Worm (Caenorhabditis elegans) whole organism, midembryonic: Measurements from ENCODE around the gene F01F1.11.

Experiments used
- T22C8.4 ChIP-seq: fragments of 200-800 bp; sonication (Bioruptor generic); IDR thresholded peaks from 2 replicates; pipeline ENCODE4 v1.3.6; 2022; ENCODE audit warnings: missing genetic modification characterization, missing compliant biosample characterization
- cog-1 ChIP-seq: sonication (generic microtip); optimal IDR thresholded peaks from 2 replicates; lab custom pipeline; 2016; ENCODE audit warnings: missing genetic modification characterization, missing compliant biosample characterization
- flt-1 ChIP-seq: fragments of 200-800 bp; sonication (Bioruptor generic); IDR thresholded peaks from 2 replicates; pipeline ENCODE4 v1.3.6; 2022; ENCODE audit warnings: missing genetic modification characterization, missing compliant biosample characterization
- klf-2 ChIP-seq: fragments of 200-800 bp; sonication (Bioruptor generic); conservative IDR thresholded peaks from 2 replicates; pipeline ENCODE4 v1.3.6; 2022; ENCODE audit warnings: missing genetic modification reagents, missing genetic modification characterization, missing compliant biosample characterization
- med-1 ChIP-seq: sonication (generic microtip); optimal IDR thresholded peaks from 2 replicates; lab custom pipeline; 2017; ENCODE audit warnings: missing genetic modification characterization, mild to moderate bottlenecking, missing compliant biosample characterization, antibody characterized with exemption, missing genetic modification reagents; ENCODE audit not compliant: insufficient read depth
- tab-1 ChIP-seq: fragments of 200-800 bp; sonication (Bioruptor generic); IDR thresholded peaks from 2 replicates; pipeline ENCODE4 v1.3.6; 2022; ENCODE audit warnings: missing genetic modification characterization, missing compliant biosample characterization
- ztf-23 ChIP-seq: fragments of 200-800 bp; sonication (Bioruptor generic); IDR thresholded peaks from 2 replicates; pipeline ENCODE4 v1.3.6; 2022; ENCODE audit warnings: missing genetic modification reagents, missing genetic modification characterization, missing compliant biosample characterization
- ztf-29 ChIP-seq: fragments of 200-800 bp; sonication (Bioruptor generic); IDR thresholded peaks from 2 replicates; pipeline ENCODE4 v1.3.6; 2022; ENCODE audit warnings: missing genetic modification reagents, missing genetic modification characterization, missing compliant biosample characterization

- TF ChIP-seq tab-1 (GFP tag; lab: Robert Waterston, UW) (no peak), T22C8.4 (no peak), med-1 (GFP tag; lab: Kevin White, UChicago) (no peak), ztf-29 (no peak), ztf-23 (GFP tag; lab: Robert Waterston, UW) (no peak), flt-1 (GFP tag; lab: Robert Waterston, UW) (no peak), cog-1 (tag; lab: Kevin White, UChicago) (no peak), klf-2 (GFP tag; lab: Robert Waterston, UW) (no peak)
Observed at ce11 chrIII:5828065-5828464, 43.6 kb downstream of the F01F1.11 start.
